Fruit fly (Drosophila melanogaster): Measurements from ENCODE around the gene wat.

The wat gene

DNA sequence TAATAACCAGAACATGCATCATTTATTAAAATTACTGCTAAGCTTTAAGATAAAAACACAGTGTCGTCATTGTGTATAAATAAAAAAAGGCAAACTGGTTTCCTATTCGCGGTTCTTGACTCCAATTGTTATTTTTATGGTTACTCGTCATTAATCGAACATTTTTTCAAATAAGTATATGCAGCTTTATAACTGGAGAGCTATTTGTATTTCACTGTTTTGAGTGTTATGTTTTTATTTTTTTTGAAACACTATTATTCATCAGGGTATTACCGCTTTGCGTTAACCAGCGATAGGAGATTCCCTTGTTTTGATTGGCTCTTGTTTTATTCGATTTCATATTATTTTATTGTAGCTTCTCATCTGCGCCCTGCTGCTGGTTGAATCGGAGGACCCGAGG lies 9.1 kb downstream of the wat start:
- TF ChIP-seq ttk (optimal IDR thresholded peaks at IDR 0.05), result no peak
- TF ChIP-seq psq (optimal IDR thresholded peaks at IDR 0.05), result no peak
- no peak for TF ChIP-seq h (optimal IDR thresholded peaks at IDR 0.05)
- TF ChIP-seq Sin3A (optimal IDR thresholded peaks at IDR 0.05), result no peak
- no peak for TF ChIP-seq insv (optimal IDR thresholded peaks at IDR 0.05)
- TF ChIP-seq Myc (optimal IDR thresholded peaks at IDR 0.05), result no peak

DNA sequence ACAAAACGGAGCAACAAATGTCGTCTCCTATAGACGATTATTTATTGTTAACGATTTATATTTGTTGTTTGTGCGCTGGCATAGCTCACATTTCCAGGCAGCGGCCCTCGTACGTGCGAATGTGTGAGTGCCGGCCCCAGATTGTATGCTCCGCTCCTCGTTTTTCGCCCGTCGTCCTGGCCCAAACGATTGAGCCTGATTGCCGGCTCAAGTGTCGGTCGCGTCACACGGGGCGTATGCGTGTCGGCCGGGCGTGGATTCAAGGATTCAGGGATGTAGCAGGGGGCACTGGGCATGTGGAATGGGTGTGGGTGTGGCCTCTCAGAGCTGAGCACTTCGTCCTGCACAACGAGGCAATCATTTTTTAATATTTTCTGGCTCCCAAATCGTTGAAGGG lies 14.6 kb downstream of the wat start:
- no peak for TF ChIP-seq insv (optimal IDR thresholded peaks at IDR 0.05)
- TF ChIP-seq Myc (optimal IDR thresholded peaks at IDR 0.05), result no peak
- TF ChIP-seq ttk (optimal IDR thresholded peaks at IDR 0.05), result no peak
- no peak for TF ChIP-seq h (optimal IDR thresholded peaks at IDR 0.05)
- no peak for TF ChIP-seq Sin3A (optimal IDR thresholded peaks at IDR 0.05)

DNA sequence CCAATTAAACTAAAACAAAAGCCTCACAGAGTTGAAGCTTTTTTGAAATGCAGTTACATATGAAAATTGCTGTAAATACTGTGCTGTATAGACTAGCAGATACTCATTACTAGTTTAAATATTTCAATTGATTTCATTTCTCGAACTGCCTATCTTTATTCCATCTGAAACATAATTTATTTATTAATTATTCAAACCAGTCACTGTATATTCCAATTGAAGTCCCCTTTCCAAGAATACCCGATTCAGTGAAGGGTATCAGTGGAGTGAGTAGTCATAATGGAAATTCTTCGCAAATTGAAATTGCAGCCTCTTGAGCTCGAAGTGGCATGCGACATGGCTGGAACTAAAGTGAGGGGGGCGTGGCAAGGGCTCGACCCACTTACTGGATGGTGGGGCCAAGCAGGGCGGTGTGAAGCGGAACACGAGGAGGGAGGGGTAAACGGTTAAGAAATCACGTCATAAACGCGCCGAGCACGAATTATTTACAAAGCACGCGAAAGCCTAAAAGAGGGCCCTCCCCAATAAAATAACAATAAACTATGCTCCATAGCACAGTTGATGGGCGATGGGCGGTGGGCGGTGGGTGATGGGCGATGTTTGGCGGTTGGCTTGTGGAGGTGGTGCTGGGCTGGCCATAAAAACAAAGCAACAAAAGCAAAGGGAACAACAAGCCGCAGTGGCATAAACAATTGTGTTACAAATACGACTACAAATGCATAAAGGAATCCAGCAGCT lies 15.2 kb downstream of the wat start:
- TF ChIP-seq Sin3A (optimal IDR thresholded peaks at IDR 0.05) (no peak), insv (optimal IDR thresholded peaks at IDR 0.05) (no peak), ttk (optimal IDR thresholded peaks at IDR 0.05) (no peak), psq (optimal IDR thresholded peaks at IDR 0.05) (no peak), h (optimal IDR thresholded peaks at IDR 0.05) (no peak), Myc (optimal IDR thresholded peaks at IDR 0.05) (no peak)

DNA sequence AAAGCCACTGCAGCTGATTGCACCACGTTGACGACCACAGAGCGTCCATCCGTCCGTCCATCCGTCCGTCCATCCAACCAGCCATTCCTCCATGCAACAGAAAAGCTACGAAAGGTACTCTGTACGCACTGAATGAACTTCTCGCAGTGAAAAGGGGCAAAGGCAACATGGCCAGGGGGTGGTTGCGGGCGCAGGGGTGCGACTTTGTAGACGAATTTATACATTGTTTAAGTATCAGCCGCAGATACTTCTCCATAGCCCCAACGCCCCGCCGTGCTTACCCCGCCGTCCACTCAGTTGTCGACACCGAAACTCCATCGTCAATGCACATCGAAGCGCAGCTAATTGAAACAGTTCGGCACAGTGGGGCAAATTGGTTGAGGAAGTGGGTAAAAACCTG lies 20.2 kb downstream of the wat start:
- no peak for TF ChIP-seq Myc (optimal IDR thresholded peaks at IDR 0.05)
- no peak for TF ChIP-seq Sin3A (optimal IDR thresholded peaks at IDR 0.05)
- TF ChIP-seq insv (optimal IDR thresholded peaks at IDR 0.05), result no peak
- TF ChIP-seq psq (optimal IDR thresholded peaks at IDR 0.05), result no peak
- no peak for TF ChIP-seq ttk (optimal IDR thresholded peaks at IDR 0.05)
- TF ChIP-seq h (optimal IDR thresholded peaks at IDR 0.05), result no peak

DNA sequence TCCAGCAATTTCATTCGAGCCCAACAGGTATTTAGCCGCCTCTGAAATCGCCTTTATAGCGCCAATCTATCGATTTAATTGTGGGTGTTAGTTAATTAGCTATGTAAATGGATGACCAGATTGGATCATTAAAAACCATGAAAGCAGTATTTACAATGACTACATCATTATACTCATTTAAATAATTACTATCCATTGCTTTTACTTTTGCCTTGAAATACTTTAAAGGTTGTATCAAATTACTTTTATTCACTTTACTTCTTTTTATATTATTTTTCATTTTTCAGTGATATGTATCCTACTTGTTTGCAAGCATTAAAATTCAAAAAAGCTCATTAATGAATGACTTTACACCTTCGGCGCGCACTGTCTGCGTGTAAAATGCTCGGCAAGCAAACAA lies 21.2 kb downstream of the wat start:
- TF ChIP-seq ttk (optimal IDR thresholded peaks at IDR 0.05), result no peak
- no peak for TF ChIP-seq insv (optimal IDR thresholded peaks at IDR 0.05)
- TF ChIP-seq h (optimal IDR thresholded peaks at IDR 0.05), result no peak
- TF ChIP-seq psq (optimal IDR thresholded peaks at IDR 0.05), result no peak
- TF ChIP-seq Sin3A (optimal IDR thresholded peaks at IDR 0.05), result no peak
- TF ChIP-seq Myc (optimal IDR thresholded peaks at IDR 0.05), result no peak

DNA sequence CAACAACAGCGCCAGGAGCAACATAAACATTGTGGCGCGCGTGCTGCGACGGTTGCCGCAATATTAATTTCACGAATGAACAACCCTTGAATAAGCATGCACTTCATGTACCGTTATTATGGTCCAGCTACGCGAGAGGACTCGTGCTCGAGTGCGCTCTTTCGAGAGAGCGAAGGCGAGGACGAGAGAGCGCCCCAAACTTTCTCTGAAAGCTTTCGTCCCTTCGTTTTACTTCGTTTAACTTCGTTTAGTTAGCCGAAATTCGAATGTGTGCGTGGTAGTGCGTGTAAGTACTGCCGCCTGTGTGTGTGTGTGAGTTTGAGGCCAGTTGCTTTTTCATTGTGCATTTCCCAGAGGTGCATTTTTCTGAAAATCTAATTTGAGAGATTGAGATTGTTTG lies 29.5 kb downstream of the wat start:
- TF ChIP-seq psq (optimal IDR thresholded peaks at IDR 0.05), result no peak
- TF ChIP-seq h (optimal IDR thresholded peaks at IDR 0.05), result no peak
- no peak for TF ChIP-seq ttk (optimal IDR thresholded peaks at IDR 0.05)
- no peak for TF ChIP-seq Myc (optimal IDR thresholded peaks at IDR 0.05)
- TF ChIP-seq insv (optimal IDR thresholded peaks at IDR 0.05), result no peak
- TF ChIP-seq Sin3A (optimal IDR thresholded peaks at IDR 0.05), result no peak

DNA sequence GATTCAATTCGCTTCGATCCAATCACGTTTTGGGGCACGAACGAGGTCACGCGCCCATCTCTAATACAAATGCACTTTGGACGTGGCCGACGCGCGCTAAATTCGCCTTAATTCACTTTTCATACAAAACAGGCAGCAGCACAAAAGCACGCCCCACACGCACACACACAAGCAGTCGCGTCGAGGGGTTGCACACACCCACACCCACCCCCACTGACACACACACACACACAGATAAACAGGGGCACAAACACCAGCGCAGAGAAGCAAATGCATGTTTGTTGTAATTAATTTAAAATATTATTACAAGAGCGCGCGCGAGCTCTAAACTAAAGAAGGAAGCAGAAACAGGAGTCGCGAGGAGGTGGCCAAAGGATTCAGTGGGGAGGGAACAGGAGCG lies 30.8 kb downstream of the wat start:
- TF ChIP-seq h (optimal IDR thresholded peaks at IDR 0.05), result no peak
- no peak for TF ChIP-seq Sin3A (optimal IDR thresholded peaks at IDR 0.05)
- TF ChIP-seq psq (optimal IDR thresholded peaks at IDR 0.05), result no peak
- TF ChIP-seq insv (optimal IDR thresholded peaks at IDR 0.05), result no peak
- TF ChIP-seq Myc (optimal IDR thresholded peaks at IDR 0.05), result no peak
- no peak for TF ChIP-seq ttk (optimal IDR thresholded peaks at IDR 0.05)

DNA sequence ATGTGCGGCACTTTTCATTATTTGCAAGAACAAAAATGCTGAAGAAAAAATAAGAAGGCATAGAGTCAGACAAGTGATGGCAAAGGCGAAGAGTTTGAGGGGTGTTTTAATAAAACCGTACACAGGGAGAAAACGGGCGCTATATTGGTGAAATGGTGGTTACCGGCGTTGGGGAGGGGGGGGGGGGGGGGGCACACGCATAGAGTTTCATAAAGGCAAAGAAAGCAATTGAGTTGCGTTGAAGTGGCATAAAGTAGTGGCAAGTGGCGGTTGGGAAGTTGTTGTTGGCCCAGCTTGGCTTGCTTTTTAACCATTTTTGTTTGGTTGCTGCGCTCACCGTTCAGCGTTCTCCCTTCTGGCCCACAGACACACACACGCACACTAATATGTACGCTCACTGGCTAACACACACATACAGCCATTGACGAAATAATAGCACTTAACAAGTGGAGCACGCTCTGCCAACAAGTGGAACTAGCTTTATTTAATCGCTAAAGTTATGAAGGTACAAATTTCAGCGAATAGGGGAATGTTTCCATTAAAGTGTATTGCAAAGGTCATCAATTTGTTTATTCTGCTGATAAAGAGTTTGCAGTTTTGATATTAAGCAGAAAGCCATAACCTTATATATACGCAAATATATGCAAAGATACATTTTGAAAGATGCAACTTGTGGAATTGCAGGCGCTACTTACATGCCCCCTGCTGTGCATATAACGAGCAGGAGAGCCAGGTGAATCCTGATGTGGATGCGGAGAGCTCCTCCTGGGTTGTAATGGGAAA lies 32.4 kb downstream of the wat start:
- no peak for TF ChIP-seq insv (optimal IDR thresholded peaks at IDR 0.05)
- TF ChIP-seq h (optimal IDR thresholded peaks at IDR 0.05), result no peak
- no peak for TF ChIP-seq Sin3A (optimal IDR thresholded peaks at IDR 0.05)

DNA sequence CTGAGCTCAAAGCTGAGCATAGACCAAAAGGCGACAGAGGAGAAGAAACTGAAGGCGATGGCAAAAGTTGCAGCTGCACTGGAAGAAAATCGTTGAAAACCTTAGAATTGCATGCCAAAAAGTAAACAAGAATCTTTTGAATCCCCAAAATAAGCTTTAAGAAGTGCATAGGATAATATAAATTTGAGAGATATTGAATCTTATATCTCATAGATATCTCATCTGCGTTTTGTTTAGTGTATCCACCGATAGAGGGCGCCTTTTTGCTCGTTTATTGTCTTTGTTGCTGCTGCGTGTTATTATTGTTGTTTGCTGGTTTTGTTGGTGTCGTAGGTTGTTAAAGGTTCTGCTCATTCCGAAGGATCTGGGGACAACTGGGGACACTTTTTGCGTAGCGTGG lies 34.3 kb downstream of the wat start:
- TF ChIP-seq Myc (optimal IDR thresholded peaks at IDR 0.05), result no peak
- TF ChIP-seq h (optimal IDR thresholded peaks at IDR 0.05), result no peak
- TF ChIP-seq Sin3A (optimal IDR thresholded peaks at IDR 0.05), result no peak
- no peak for TF ChIP-seq psq (optimal IDR thresholded peaks at IDR 0.05)
- no peak for TF ChIP-seq insv (optimal IDR thresholded peaks at IDR 0.05)
- no peak for TF ChIP-seq ttk (optimal IDR thresholded peaks at IDR 0.05)

DNA sequence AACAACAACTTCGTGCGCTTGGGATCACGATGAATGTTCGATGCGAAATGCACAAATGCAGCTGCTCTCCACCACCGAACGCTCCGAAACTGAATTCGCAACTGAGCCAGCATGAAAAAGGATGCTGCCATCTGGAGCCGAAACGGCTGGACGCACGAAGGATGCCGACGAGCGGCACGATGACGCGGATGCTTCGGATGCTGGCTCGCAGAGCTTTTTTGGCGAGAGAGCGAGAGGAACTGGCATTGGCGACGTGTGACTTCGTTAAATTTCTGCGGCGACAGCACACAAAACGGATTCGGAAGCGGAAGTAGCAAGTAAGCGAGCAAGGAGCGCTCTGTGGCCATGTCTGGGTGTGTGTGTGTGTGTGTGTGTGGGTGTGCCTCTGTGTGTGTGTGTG lies 49.9 kb downstream of the wat start, which contains the start of gene DIP-gamma:
Gene DIP-gamma (minus strand): TSS at position 107 of the 400 bp plus-strand sequence.
- TF ChIP-seq Myc (optimal IDR thresholded peaks at IDR 0.05) (no peak), insv (optimal IDR thresholded peaks at IDR 0.05) (no peak), h (optimal IDR thresholded peaks at IDR 0.05) (no peak), psq (optimal IDR thresholded peaks at IDR 0.05) (no peak), ttk (optimal IDR thresholded peaks at IDR 0.05) (no peak), Sin3A (optimal IDR thresholded peaks at IDR 0.05) (no peak)

DNA sequence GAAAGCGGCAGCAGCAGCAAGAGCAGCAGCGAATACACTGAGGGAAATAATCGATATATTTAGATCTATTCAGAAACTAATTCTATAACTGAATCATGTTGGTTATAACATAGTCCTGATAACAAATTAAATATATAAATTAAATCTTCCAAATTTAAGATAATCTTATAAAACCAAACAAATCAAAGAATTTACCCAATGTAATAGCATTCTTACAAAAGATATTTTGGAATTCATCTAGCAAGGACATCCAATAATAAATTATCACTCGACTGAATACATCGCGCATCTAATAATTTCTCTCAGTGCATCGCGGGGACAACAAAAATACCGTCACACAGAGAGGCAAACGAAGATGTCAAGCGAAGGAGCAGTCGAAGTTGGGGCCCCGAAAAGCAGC lies 61.1 kb downstream of the wat start:
- TF ChIP-seq Myc (optimal IDR thresholded peaks at IDR 0.05) (no peak), insv (optimal IDR thresholded peaks at IDR 0.05) (no peak), ttk (optimal IDR thresholded peaks at IDR 0.05) (no peak), psq (optimal IDR thresholded peaks at IDR 0.05) (no peak), Sin3A (optimal IDR thresholded peaks at IDR 0.05) (no peak), h (optimal IDR thresholded peaks at IDR 0.05) (no peak)

DNA sequence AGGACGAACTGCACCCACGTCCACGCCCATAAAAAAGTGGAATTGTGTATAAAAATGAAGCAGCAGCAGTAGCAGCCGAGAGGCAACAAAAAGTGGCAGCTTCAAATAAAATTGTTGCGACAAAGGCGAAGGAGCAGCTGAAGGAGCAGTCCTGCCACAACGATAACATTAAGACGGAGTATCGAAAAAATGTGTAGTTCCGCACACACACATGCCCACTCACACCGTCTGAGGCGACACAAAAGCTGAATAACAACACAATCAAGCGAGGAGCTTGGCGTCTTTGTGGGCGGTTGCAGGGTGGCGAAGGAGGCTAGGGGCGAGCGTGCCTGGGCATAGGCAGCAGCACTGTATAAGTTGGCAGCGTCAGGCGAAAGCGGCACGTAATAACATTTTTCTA lies 61.5 kb downstream of the wat start:
- TF ChIP-seq psq (optimal IDR thresholded peaks at IDR 0.05) (no peak), Myc (optimal IDR thresholded peaks at IDR 0.05) (no peak), Sin3A (optimal IDR thresholded peaks at IDR 0.05) (no peak), ttk (optimal IDR thresholded peaks at IDR 0.05) (no peak), h (optimal IDR thresholded peaks at IDR 0.05) (no peak), insv (optimal IDR thresholded peaks at IDR 0.05) (no peak)
